Fruit fly (Drosophila melanogaster) whole organism, embryonic: ENCODE results near the gene Pat1.

Source experiments
- Bgb ChIP-seq: fragments of 200-800 bp; sonication (Bioruptor generic); IDR thresholded peaks from 2 replicates; pipeline ENCODE4 v1.3.6; 2022; ENCODE audit warnings: missing biosample characterization, missing genetic modification characterization; ENCODE audit not compliant: partially characterized antibody
- Bteb2 ChIP-seq: fragments of 200-800 bp; sonication (Bioruptor generic); optimal IDR thresholded peaks from 2 replicates; lab custom pipeline; 2016; ENCODE audit warnings: missing biosample characterization, missing genetic modification characterization
- CG10366 ChIP-seq: fragments of 200-800 bp; sonication (Bioruptor generic); IDR thresholded peaks from 2 replicates; pipeline ENCODE4 v1.3.6; 2022; ENCODE audit warnings: missing biosample characterization, missing genetic modification characterization
- CG11723 ChIP-seq: fragments of 200-800 bp; sonication (Bioruptor generic); optimal IDR thresholded peaks from 2 replicates; lab custom pipeline; 2017; ENCODE audit warnings: missing biosample characterization, mild to moderate bottlenecking, missing genetic modification characterization
- CG12219 ChIP-seq: fragments of 200-800 bp; sonication (Bioruptor generic); optimal IDR thresholded peaks from 3 replicates; lab custom pipeline; 2018; ENCODE audit warnings: missing biosample characterization, mild to moderate bottlenecking, missing genetic modification characterization
- CG12391 ChIP-seq: fragments of 200-800 bp; sonication (Bioruptor generic); optimal IDR thresholded peaks from 3 replicates; lab custom pipeline; 2018; ENCODE audit warnings: missing biosample characterization, mild to moderate bottlenecking, missing genetic modification characterization, moderate library complexity
- CG12744 ChIP-seq: fragments of 200-800 bp; sonication (Bioruptor generic); optimal IDR thresholded peaks from 2 replicates; lab custom pipeline; 2016; ENCODE audit warnings: missing biosample characterization, missing genetic modification characterization
- CG12769 ChIP-seq: fragments of 200-800 bp; sonication (Bioruptor generic); optimal IDR thresholded peaks from 2 replicates; lab custom pipeline; 2019; ENCODE audit warnings: missing biosample characterization, mild to moderate bottlenecking, missing genetic modification characterization, moderate library complexity
- CG1603 ChIP-seq: fragments of 200-800 bp; sonication (Bioruptor generic); optimal IDR thresholded peaks from 2 replicates; lab custom pipeline; 2019; ENCODE audit warnings: missing biosample characterization, mild to moderate bottlenecking, missing genetic modification characterization, moderate library complexity
- CG17802 ChIP-seq: fragments of 200-800 bp; sonication (Bioruptor generic); optimal IDR thresholded peaks from 2 replicates; lab custom pipeline; 2018; ENCODE audit warnings: missing biosample characterization, mild to moderate bottlenecking, missing genetic modification characterization, moderate library complexity
- CG1832 ChIP-seq: fragments of 200-800 bp; sonication (Bioruptor generic); optimal IDR thresholded peaks from 2 replicates; lab custom pipeline; 2017; ENCODE audit warnings: missing biosample characterization, mild to moderate bottlenecking, missing genetic modification characterization, inconsistent platforms
- CG30020 ChIP-seq: fragments of 200-800 bp; optimal IDR thresholded peaks from 2 replicates; lab custom pipeline; 2019; ENCODE audit warnings: missing biosample characterization, mild to moderate bottlenecking, missing genetic modification characterization, moderate library complexity
- CG30403 ChIP-seq: fragments of 200-800 bp; sonication (Bioruptor generic); optimal IDR thresholded peaks from 3 replicates; lab custom pipeline; 2016; ENCODE audit warnings: missing biosample characterization, missing genetic modification characterization
- CG3281 ChIP-seq: fragments of 200-800 bp; sonication (Bioruptor generic); optimal IDR thresholded peaks from 3 replicates; lab custom pipeline; 2017; ENCODE audit warnings: missing biosample characterization, mild to moderate bottlenecking, missing genetic modification characterization
- CG33213 ChIP-seq: fragments of 200-800 bp; sonication (Bioruptor generic); optimal IDR thresholded peaks from 3 replicates; lab custom pipeline; 2016; ENCODE audit warnings: missing biosample characterization, missing genetic modification characterization
- CG3995 ChIP-seq: fragments of 200-800 bp; sonication (Bioruptor generic); optimal IDR thresholded peaks from 3 replicates; lab custom pipeline; 2016; ENCODE audit warnings: missing biosample characterization, missing genetic modification characterization
- CG5180 ChIP-seq: fragments of 200-800 bp; sonication (Bioruptor generic); optimal IDR thresholded peaks from 3 replicates; lab custom pipeline; 2017; ENCODE audit warnings: missing biosample characterization, missing genetic modification characterization, mild to moderate bottlenecking, moderate library complexity, missing genetic modification reagents
- CG6854 ChIP-seq: fragments of 200-800 bp; sonication (Bioruptor generic); optimal IDR thresholded peaks from 3 replicates; lab custom pipeline; 2017; ENCODE audit warnings: missing biosample characterization, mild to moderate bottlenecking, missing genetic modification characterization
- CG9727 ChIP-seq: fragments of 200-800 bp; sonication (Bioruptor generic); optimal IDR thresholded peaks from 3 replicates; lab custom pipeline; 2017; ENCODE audit warnings: missing biosample characterization, mild to moderate bottlenecking, missing genetic modification characterization
- CoRest ChIP-seq: fragments of 200-800 bp; sonication (Bioruptor generic); optimal IDR thresholded peaks from 3 replicates; lab custom pipeline; 2018; ENCODE audit warnings: missing biosample characterization, mild to moderate bottlenecking, missing genetic modification characterization, moderate library complexity
- Dek ChIP-seq: fragments of 200-800 bp; sonication (Bioruptor generic); optimal IDR thresholded peaks from 3 replicates; lab custom pipeline; 2019; ENCODE audit warnings: missing biosample characterization, mild to moderate bottlenecking, missing genetic modification characterization, moderate library complexity
- HmgD ChIP-seq: fragments of 200-800 bp; sonication (Bioruptor generic); optimal IDR thresholded peaks from 3 replicates; lab custom pipeline; 2016; ENCODE audit warnings: missing biosample characterization, missing genetic modification characterization
- HmgZ ChIP-seq: fragments of 200-800 bp; sonication (Bioruptor generic); optimal IDR thresholded peaks from 2 replicates; lab custom pipeline; 2018; ENCODE audit warnings: missing biosample characterization, mild to moderate bottlenecking, missing genetic modification characterization
- Hr39 ChIP-seq: fragments of >200 bp; optimal IDR thresholded peaks from 2 replicates; lab custom pipeline; 2017
- Sox100B ChIP-seq: fragments of 200-800 bp; sonication (Bioruptor generic); optimal IDR thresholded peaks from 3 replicates; lab custom pipeline; 2018; ENCODE audit warnings: missing biosample characterization, mild to moderate bottlenecking, missing genetic modification characterization
- Sox102F ChIP-seq: fragments of 200-800 bp; sonication (Bioruptor generic); optimal IDR thresholded peaks from 2 replicates; lab custom pipeline; 2018; ENCODE audit warnings: missing biosample characterization, mild to moderate bottlenecking, missing genetic modification characterization, moderate library complexity
- TFAM ChIP-seq: fragments of 200-800 bp; sonication (Bioruptor generic); optimal IDR thresholded peaks from 2 replicates; lab custom pipeline; 2017; ENCODE audit warnings: missing biosample characterization, missing genetic modification characterization, inconsistent platforms
- Vsx1 ChIP-seq: fragments of 200-800 bp; sonication (Bioruptor generic); optimal IDR thresholded peaks from 2 replicates; lab custom pipeline; 2017; ENCODE audit warnings: missing biosample characterization, mild to moderate bottlenecking, missing genetic modification characterization, missing genetic modification reagents
- amos ChIP-seq: fragments of 200-800 bp; sonication (Bioruptor generic); IDR thresholded peaks from 2 replicates; pipeline ENCODE4 v1.3.6; 2022; ENCODE audit warnings: missing biosample characterization, missing genetic modification characterization; ENCODE audit not compliant: partially characterized antibody
- bsh ChIP-seq, 2 experiments: fragments of 200-800 bp; sonication (Bioruptor generic); optimal IDR thresholded peaks; 2 replicates each; lab custom pipeline; 2017 to 2018; ENCODE audit warnings: mild to moderate bottlenecking in 2 of 2, missing biosample characterization in 2 of 2, missing genetic modification characterization in 2 of 2, moderate library complexity in 1 of 2
- dan ChIP-seq: fragments of 200-800 bp; sonication (Bioruptor generic); IDR thresholded peaks from 2 replicates; pipeline ENCODE4 v1.3.6; 2022; ENCODE audit warnings: missing biosample characterization, missing genetic modification characterization
- dmrt99B ChIP-seq: fragments of 200-800 bp; sonication (Bioruptor generic); optimal IDR thresholded peaks from 2 replicates; lab custom pipeline; 2018; ENCODE audit warnings: missing biosample characterization, mild to moderate bottlenecking, missing genetic modification characterization, moderate library complexity
- gsb ChIP-seq: fragments of 200-800 bp; sonication (Bioruptor generic); IDR thresholded peaks from 2 replicates; pipeline ENCODE4 v1.3.6; 2022; ENCODE audit warnings: missing biosample characterization, missing genetic modification characterization
- jigr1 ChIP-seq: fragments of 200-800 bp; sonication (Bioruptor generic); IDR thresholded peaks from 3 replicates; pipeline ENCODE4 v1.3.6; 2022; ENCODE audit warnings: missing biosample characterization, missing genetic modification characterization
- kah ChIP-seq: fragments of 200-800 bp; sonication (Bioruptor generic); optimal IDR thresholded peaks from 2 replicates; lab custom pipeline; 2018; ENCODE audit warnings: missing biosample characterization, mild to moderate bottlenecking, missing genetic modification characterization
- onecut ChIP-seq: fragments of 200-800 bp; sonication (Bioruptor generic); IDR thresholded peaks from 2 replicates; pipeline ENCODE4 v1.3.6; 2022; ENCODE audit warnings: missing biosample characterization, missing genetic modification characterization
- phol ChIP-seq: fragments of 200-800 bp; sonication (Bioruptor generic); optimal IDR thresholded peaks from 3 replicates; lab custom pipeline; 2018; ENCODE audit warnings: missing biosample characterization, mild to moderate bottlenecking, missing genetic modification characterization, moderate library complexity
- schlank ChIP-seq: fragments of 200-800 bp; sonication (Bioruptor generic); optimal IDR thresholded peaks from 2 replicates; lab custom pipeline; 2018; ENCODE audit warnings: missing biosample characterization, mild to moderate bottlenecking, missing genetic modification characterization
- sens ChIP-seq: fragments of 200-800 bp; sonication (Bioruptor generic); peaks from one replicate; lab custom pipeline; 2016; ENCODE audit warnings: missing biosample characterization, missing genetic modification characterization
- seq ChIP-seq: fragments of 200-800 bp; sonication (Bioruptor generic); IDR thresholded peaks from 2 replicates; pipeline ENCODE4 v1.3.6; 2022; ENCODE audit warnings: missing biosample characterization, missing genetic modification characterization
- sisA ChIP-seq: fragments of 200-800 bp; sonication (Bioruptor generic); IDR thresholded peaks from 2 replicates; pipeline ENCODE4 v1.3.6; 2022; ENCODE audit warnings: missing biosample characterization, missing genetic modification characterization
- slbo ChIP-seq: fragments of 200-800 bp; sonication (Bioruptor generic); IDR thresholded peaks from 2 replicates; pipeline ENCODE4 v1.3.6; 2022; ENCODE audit warnings: missing biosample characterization, missing genetic modification characterization
- slou ChIP-seq: fragments of 200-800 bp; sonication (Bioruptor generic); optimal IDR thresholded peaks from 3 replicates; lab custom pipeline; 2016; ENCODE audit warnings: missing biosample characterization, missing genetic modification characterization
- sna ChIP-seq: fragments of 200-800 bp; sonication (Bioruptor generic); IDR thresholded peaks from 2 replicates; pipeline ENCODE4 v1.3.6; 2022; ENCODE audit warnings: missing biosample characterization, missing genetic modification characterization; ENCODE audit not compliant: partially characterized antibody
- sqz ChIP-seq: fragments of 200-800 bp; sonication (Bioruptor generic); optimal IDR thresholded peaks from 3 replicates; lab custom pipeline; 2018; ENCODE audit warnings: missing biosample characterization, mild to moderate bottlenecking, missing genetic modification characterization
- tgo ChIP-seq: fragments of 200-800 bp; sonication (Bioruptor generic); IDR thresholded peaks from 3 replicates; pipeline ENCODE4 v1.3.6; 2022; ENCODE audit warnings: missing biosample characterization, missing genetic modification characterization
- tup ChIP-seq: fragments of 200-800 bp; sonication (Bioruptor generic); optimal IDR thresholded peaks from 2 replicates; lab custom pipeline; 2016; ENCODE audit warnings: missing biosample characterization, mild to moderate bottlenecking, missing genetic modification characterization, moderate library complexity
- twi ChIP-seq: fragments of 200-800 bp; optimal IDR thresholded peaks from 2 replicates; lab custom pipeline; 2019; ENCODE audit warnings: missing biosample characterization, mild to moderate bottlenecking, missing genetic modification characterization, moderate library complexity
- vfl ChIP-seq: fragments of 200-800 bp; sonication (Bioruptor generic); optimal IDR thresholded peaks from 2 replicates; lab custom pipeline; 2016; ENCODE audit warnings: missing biosample characterization, missing genetic modification characterization
- zfh1 ChIP-seq: fragments of 200-800 bp; sonication (Bioruptor generic); IDR thresholded peaks from 3 replicates; pipeline ENCODE4 v1.3.6; 2022; ENCODE audit warnings: missing biosample characterization, missing genetic modification characterization

Pat1 gene

DNA sequence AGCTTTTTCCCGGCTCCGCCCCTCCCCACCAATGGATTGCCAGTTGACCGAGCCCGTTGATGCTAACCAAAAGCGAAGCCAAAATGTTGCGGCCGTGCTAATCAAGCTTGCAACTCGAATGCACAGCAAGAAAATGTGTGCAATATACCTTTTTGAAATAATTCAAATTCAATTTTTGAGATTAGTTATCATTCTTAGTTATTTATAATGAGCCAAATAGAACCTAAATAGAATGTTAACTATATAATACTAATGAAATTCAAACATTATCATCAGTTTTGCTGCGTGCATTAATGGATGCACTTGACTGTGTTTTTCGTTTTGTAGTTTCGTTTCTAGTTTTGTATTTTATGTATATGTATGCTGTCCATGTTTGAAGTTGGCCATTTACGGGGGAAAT, 48.2 kb upstream of the Pat1 start (continued):
- TF ChIP-seq Vsx1 (GFP tag; lab: Kevin White, UChicago) (peak; percentile 24), CG12219 (GFP tag; lab: Kevin White, UChicago) (peak; percentile 20), dmrt99B (peak; percentile 80), tup (GFP tag; lab: Kevin White, UChicago) (no peak), kah (GFP tag; lab: Kevin White, UChicago) (peak; percentile 2), CG1832 (no peak), Dek (tag; lab: Kevin White, UChicago) (no peak), Hr39 (lab: Kevin White, UChicago) (no peak), zfh1 (GFP tag; lab: Robert Waterston, UW) (0 out of 3 replicates have a peak, but pooled peaks have one; percentile 33), HmgZ (tag; lab: Kevin White, UChicago) (no peak), dan (GFP tag; lab: Robert Waterston, UW) (no peak), Sox102F (GFP tag; lab: Kevin White, UChicago) (peak; percentile 73), vfl (GFP tag; lab: Kevin White, UChicago) (no peak), CG30020 (no peak), Sox100B (GFP tag; lab: Kevin White, UChicago) (peak; percentile 41), CG3281 (GFP tag; lab: Kevin White, UChicago) (no peak), bsh (GFP tag; optimal IDR thresholded peaks at IDR 0.05; lab: Kevin White, UChicago) (peak in 1 of 2 experiments; percentile 55), slbo (GFP tag; lab: Robert Waterston, UW) (peak; percentile 38), amos (GFP tag; lab: Robert Waterston, UW) (no peak), CG3995 (GFP tag; lab: Kevin White, UChicago) (no peak), sna (no peak), sens (GFP tag; lab: Kevin White, UChicago) (peak; percentile 72), gsb (GFP tag; lab: Robert Waterston, UW) (no peak), CG12769 (tag; lab: Kevin White, UChicago) (peak; percentile 38), onecut (0 out of 2 replicates have a peak, but pooled peaks have one; percentile 29), CG11723 (GFP tag; lab: Kevin White, UChicago) (no peak), CG30403 (GFP tag; lab: Kevin White, UChicago) (peak; percentile 27), CG12391 (tag; lab: Kevin White, UChicago) (peak; percentile 51), CG9727 (GFP tag; lab: Kevin White, UChicago) (no peak), seq (GFP tag; lab: Robert Waterston, UW) (0 out of 2 replicates have a peak, but pooled peaks have one; percentile 10), sisA (GFP tag; lab: Robert Waterston, UW) (peak; percentile 42; the same call in 1 of the 2 replicates), tgo (peak; percentile 61; the same call in 2 of the 3 replicates), CG1603 (peak; percentile 53), HmgD (no peak), CG17802 (tag; lab: Kevin White, UChicago) (no peak), jigr1 (no peak), slou (GFP tag; lab: Kevin White, UChicago) (no peak), Bteb2 (GFP tag; lab: Kevin White, UChicago) (no peak), CG12744 (GFP tag; lab: Kevin White, UChicago) (no peak), CoRest (tag; lab: Kevin White, UChicago) (peak; percentile 51), phol (tag; lab: Kevin White, UChicago) (peak; percentile 39), Bgb (GFP tag; lab: Robert Waterston, UW) (no peak), CG10366 (peak; percentile 47; the same call in 1 of the 2 replicates), sqz (no peak), CG5180 (GFP tag; lab: Kevin White, UChicago) (peak; percentile 21), twi (no peak), TFAM (GFP tag; lab: Kevin White, UChicago) (no peak), CG6854 (GFP tag; lab: Kevin White, UChicago) (no peak), schlank (tag; lab: Kevin White, UChicago) (no peak), CG33213 (GFP tag; lab: Kevin White, UChicago) (no peak)
